Fruit fly (Drosophila melanogaster) S2 (cell line): ENCODE results near the gene Trx2.

Experiments
- CG8478 ChIP-seq: fragments of >200 bp; optimal IDR thresholded peaks from 2 replicates; lab custom pipeline; 2018
- CTCF ChIP-seq, 2 experiments: fragments of >200 bp; optimal IDR thresholded peaks; 2 replicates each; lab custom pipeline; 2018

The Trx2 gene

dm6 chr2L:9616654-9617053 lies 3.7 kb downstream of the Trx2 start:
- TF ChIP-seq CTCF (optimal IDR thresholded peaks at IDR 0.05; lab: Kevin White, UChicago): peak in 1 of 2 experiments; percentile 63
- no peak for TF ChIP-seq CG8478 (lab: Kevin White, UChicago)

- TF ChIP-seq CTCF (optimal IDR thresholded peaks at IDR 0.05; lab: Kevin White, UChicago) (no peak), CG8478 (lab: Kevin White, UChicago) (no peak)
Measured at dm6 chr2L:9617908-9618307, 4.9 kb downstream of the Trx2 start.

- TF ChIP-seq CTCF (optimal IDR thresholded peaks at IDR 0.05; lab: Kevin White, UChicago): no peak
- TF ChIP-seq CG8478 (lab: Kevin White, UChicago): no peak
Measured at dm6 chr2L:9618871-9619270, 5.9 kb downstream of the Trx2 start.

- no peak for TF ChIP-seq CTCF (optimal IDR thresholded peaks at IDR 0.05; lab: Kevin White, UChicago)
- no peak for TF ChIP-seq CG8478 (lab: Kevin White, UChicago)
Measured at dm6 chr2L:9619925-9620324, 7.0 kb downstream of the Trx2 start.

dm6 chr2L:9625185-9625584 lies 12.2 kb downstream of the Trx2 start, which contains the start of gene CG31882:
CG31882 (minus strand) TSS chr2L:9625285.
- TF ChIP-seq CG8478 (lab: Kevin White, UChicago) (no peak), CTCF (optimal IDR thresholded peaks at IDR 0.05; lab: Kevin White, UChicago) (no peak)

- TF ChIP-seq CG8478 (lab: Kevin White, UChicago) (no peak), CTCF (optimal IDR thresholded peaks at IDR 0.05; lab: Kevin White, UChicago) (no peak)
Measured at dm6 chr2L:9633098-9633497, 20.1 kb downstream of the Trx2 start.

dm6 chr2L:9633811-9634436 lies 21.0 kb downstream of the Trx2 start, which contains the start of gene Apoltp:
Apoltp (plus strand) TSS chr2L:9634179.
- TF ChIP-seq CG8478 (lab: Kevin White, UChicago): no peak
- no peak for TF ChIP-seq CTCF (optimal IDR thresholded peaks at IDR 0.05; lab: Kevin White, UChicago)

- no peak for TF ChIP-seq CG8478 (lab: Kevin White, UChicago)
- no peak for TF ChIP-seq CTCF (optimal IDR thresholded peaks at IDR 0.05; lab: Kevin White, UChicago)
Measured at dm6 chr2L:9656300-9656699, 43.3 kb downstream of the Trx2 start, which contains the start of gene CG33299. CG33299 (plus strand) TSS chr2L:9656600.

dm6 chr2L:9657269-9658191 lies 44.6 kb downstream of the Trx2 start:
- TF ChIP-seq CTCF (optimal IDR thresholded peaks at IDR 0.05; lab: Kevin White, UChicago) (no peak), CG8478 (lab: Kevin White, UChicago) (no peak)

- TF ChIP-seq CTCF (optimal IDR thresholded peaks at IDR 0.05; lab: Kevin White, UChicago) (no peak), CG8478 (lab: Kevin White, UChicago) (no peak)
Measured at dm6 chr2L:9660516-9660920, 47.6 kb downstream of the Trx2 start.

dm6 chr2L:9662977-9663376 lies 50.0 kb downstream of the Trx2 start:
- TF ChIP-seq CG8478 (lab: Kevin White, UChicago): no peak
- TF ChIP-seq CTCF (optimal IDR thresholded peaks at IDR 0.05; lab: Kevin White, UChicago): no peak
